Worm (Caenorhabditis elegans) whole organism, L4 larva: Measurements from ENCODE around the gene F25E5.5.

Source experiments
- fos-1 ChIP-seq: fragments of 150-350 bp; optimal IDR thresholded peaks from 2 replicates; lab custom pipeline; 2014; ENCODE audit warnings: missing biosample characterization, missing genetic modification characterization
- mdl-1 ChIP-seq, 2 experiments: fragments of 150-350 bp in 1 of 2; sonication (generic microtip) in 1 of 2; optimal IDR thresholded peaks; 2 replicates each; lab custom pipeline; 2014 to 2017; ENCODE audit warnings: missing biosample characterization in 2 of 2, missing genetic modification characterization in 2 of 2
- unc-39 ChIP-seq: sonication (generic microtip); optimal IDR thresholded peaks from 2 replicates; lab custom pipeline; 2017; ENCODE audit warnings: missing biosample characterization, missing genetic modification characterization

ce11 chrV:7451421-7451820, 4.4 kb downstream of the F25E5.5 start, which contains the start of gene try-11:
- TF ChIP-seq fos-1 (tag; lab: Kevin White, UChicago) (no peak), unc-39 (tag; lab: Kevin White, UChicago) (no peak), mdl-1 (tag; optimal IDR thresholded peaks at IDR 0.05; lab: Kevin White, UChicago) (no peak)
